Worm (Caenorhabditis elegans): ENCODE data around the gene bre-5.

Gene bre-5

DNA sequence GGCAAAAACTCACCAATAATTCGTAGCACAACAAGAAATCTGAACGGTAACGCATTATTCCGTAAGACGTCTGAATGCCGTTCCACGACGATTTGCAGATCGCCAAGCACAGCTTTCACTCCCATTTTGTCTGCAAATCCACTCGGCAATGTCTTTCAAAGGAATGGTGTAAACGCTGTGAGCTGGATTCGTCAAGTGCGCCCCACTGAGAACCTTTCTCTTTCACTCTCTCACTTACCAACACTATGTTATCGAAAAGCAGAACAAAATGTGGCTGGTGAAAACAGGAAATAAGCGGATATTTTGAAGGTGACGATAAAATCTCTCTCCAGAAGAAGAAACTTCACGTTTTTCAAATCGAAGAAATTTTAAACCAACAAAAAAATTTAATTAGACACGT, 37.9 kb upstream of the bre-5 start:
- TF ChIP-seq tbx-8 (GFP tag; optimal IDR thresholded peaks at IDR 0.05), result no peak
- TF ChIP-seq nhr-2 (tag; optimal IDR thresholded peaks at IDR 0.05), result no peak
- peak; percentile 35 for TF ChIP-seq mep-1 (tag; optimal IDR thresholded peaks at IDR 0.05)
- TF ChIP-seq ham-2 (GFP tag; optimal IDR thresholded peaks at IDR 0.05), result peak; percentile 36
- TF ChIP-seq lsy-2 (tag; optimal IDR thresholded peaks at IDR 0.05), result peak; percentile 28
- peak; percentile 58 for TF ChIP-seq blmp-1 (tag; optimal IDR thresholded peaks at IDR 0.05)
- TF ChIP-seq nhr-237 (tag; optimal IDR thresholded peaks at IDR 0.05), result peak; percentile 11

DNA sequence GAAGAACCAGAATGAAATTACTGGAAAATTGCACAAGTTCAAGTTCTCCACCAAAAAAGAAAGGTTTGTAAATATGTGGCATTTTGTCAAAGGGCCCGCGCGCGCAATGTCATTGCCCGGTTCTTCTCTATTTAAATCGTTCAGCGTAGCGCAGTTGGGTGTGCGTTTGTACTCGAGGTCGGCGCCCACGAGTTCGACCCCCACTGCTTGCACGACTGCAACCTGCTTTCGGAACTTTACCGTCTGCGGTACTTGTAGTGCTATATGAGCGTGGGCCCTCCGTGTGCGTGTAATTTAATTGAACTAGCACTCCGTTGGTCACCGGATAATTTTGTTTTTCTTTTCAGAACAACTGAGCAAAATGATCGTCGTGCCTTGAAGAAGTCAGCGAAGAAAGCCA, 35.5 kb upstream of the bre-5 start:
- TF ChIP-seq elt-1 (tag; optimal IDR thresholded peaks at IDR 0.05; ENCODE audit: borderline replicate concordance, insufficient read depth) (peak; percentile 23), flh-1 (GFP tag; optimal IDR thresholded peaks at IDR 0.05) (peak; percentile 25), snpc-4 (tag; optimal IDR thresholded peaks at IDR 0.05) (no peak), elt-3 (tag; optimal IDR thresholded peaks at IDR 0.05) (no peak), zip-8 (tag; optimal IDR thresholded peaks at IDR 0.05) (no peak), unc-39 (tag; optimal IDR thresholded peaks at IDR 0.05) (no peak), nhr-76 (tag; optimal IDR thresholded peaks at IDR 0.05) (no peak), cnd-1 (tag; optimal IDR thresholded peaks at IDR 0.05) (peak; percentile 77), nhr-237 (tag; optimal IDR thresholded peaks at IDR 0.05) (no peak), nhr-28 (tag; optimal IDR thresholded peaks at IDR 0.05) (no peak), lsy-2 (tag; optimal IDR thresholded peaks at IDR 0.05) (no peak), mls-2 (tag; optimal IDR thresholded peaks at IDR 0.05) (peak; percentile 84), nhr-12 (tag; optimal IDR thresholded peaks at IDR 0.05) (no peak), ceh-83 (GFP tag; optimal IDR thresholded peaks at IDR 0.05) (peak; percentile 80), ceh-43 (GFP tag; optimal IDR thresholded peaks at IDR 0.05) (peak; percentile 62), drap-1 (GFP tag; optimal IDR thresholded peaks at IDR 0.05) (peak; percentile 75), ces-1 (GFP tag; optimal IDR thresholded peaks at IDR 0.05) (no peak), bed-3 (GFP tag; optimal IDR thresholded peaks at IDR 0.05) (no peak), ceh-39 (tag; optimal IDR thresholded peaks at IDR 0.05) (no peak), ztf-11 (tag; optimal IDR thresholded peaks at IDR 0.05) (no peak), mep-1 (tag; optimal IDR thresholded peaks at IDR 0.05) (no peak), hlh-1 (tag; optimal IDR thresholded peaks at IDR 0.05) (no peak), pha-4 (tag; optimal IDR thresholded peaks at IDR 0.05) (peak; percentile 65), sptf-1 (tag; optimal IDR thresholded peaks at IDR 0.05) (peak; percentile 83), ham-2 (GFP tag; optimal IDR thresholded peaks at IDR 0.05) (peak; percentile 88), sem-2 (GFP tag; optimal IDR thresholded peaks at IDR 0.05) (peak; percentile 42), lin-13 (tag; optimal IDR thresholded peaks at IDR 0.05) (no peak), mab-5 (tag; optimal IDR thresholded peaks at IDR 0.05) (no peak), tbx-8 (GFP tag; optimal IDR thresholded peaks at IDR 0.05) (peak; percentile 77), unc-120 (tag; optimal IDR thresholded peaks at IDR 0.05; ENCODE audit: poor library complexity, severe bottlenecking) (peak; percentile 57), unc-62 (GFP tag; optimal IDR thresholded peaks at IDR 0.05) (no peak), M03D4.4 (tag; optimal IDR thresholded peaks at IDR 0.05) (peak; percentile 82), lin-32 (GFP tag; optimal IDR thresholded peaks at IDR 0.05) (peak; percentile 68), nhr-2 (tag; optimal IDR thresholded peaks at IDR 0.05) (no peak), blmp-1 (tag; optimal IDR thresholded peaks at IDR 0.05) (no peak)

DNA sequence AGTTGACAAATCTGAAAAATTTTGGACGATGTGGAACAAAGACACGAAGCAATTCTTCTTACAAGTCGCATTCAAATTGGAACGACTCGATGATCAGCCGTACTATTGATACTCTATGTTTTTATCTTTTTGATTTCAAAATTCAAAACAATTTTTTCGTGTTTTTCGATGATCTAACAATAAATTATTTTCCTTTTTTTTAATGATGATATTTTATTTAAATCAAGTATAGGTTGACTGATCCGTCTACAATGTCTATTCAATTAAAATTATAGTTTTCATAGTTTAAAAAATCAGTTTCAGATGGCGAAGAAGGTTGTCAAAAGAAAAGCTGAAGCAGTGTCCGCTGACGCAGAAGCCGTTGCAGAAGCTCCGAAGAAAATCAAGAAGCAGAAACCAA, 34.1 kb upstream of the bre-5 start, which contains the start of gene rbm-34:
rbm-34 (plus strand) TSS at position 301 of the 400 bp plus-strand sequence.
- TF ChIP-seq mab-5 (tag; optimal IDR thresholded peaks at IDR 0.05), result no peak
- TF ChIP-seq hlh-1 (tag; optimal IDR thresholded peaks at IDR 0.05), result no peak
- TF ChIP-seq sem-2 (GFP tag; optimal IDR thresholded peaks at IDR 0.05), result no peak
- no peak for TF ChIP-seq nhr-2 (tag; optimal IDR thresholded peaks at IDR 0.05)

- TF ChIP-seq sptf-1 (tag; optimal IDR thresholded peaks at IDR 0.05), result no peak
- no peak for TF ChIP-seq nhr-76 (tag; optimal IDR thresholded peaks at IDR 0.05)
- no peak for TF ChIP-seq pha-4 (tag; optimal IDR thresholded peaks at IDR 0.05)
- TF ChIP-seq hlh-1 (tag; optimal IDR thresholded peaks at IDR 0.05), result no peak
- TF ChIP-seq nhr-28 (tag; optimal IDR thresholded peaks at IDR 0.05), result no peak
- no peak for TF ChIP-seq snpc-4 (tag; optimal IDR thresholded peaks at IDR 0.05)
- TF ChIP-seq cnd-1 (tag; optimal IDR thresholded peaks at IDR 0.05), result no peak
- no peak for TF ChIP-seq mls-2 (tag; optimal IDR thresholded peaks at IDR 0.05)
- TF ChIP-seq lin-32 (GFP tag; optimal IDR thresholded peaks at IDR 0.05), result no peak
- no peak for TF ChIP-seq bed-3 (GFP tag; optimal IDR thresholded peaks at IDR 0.05)
- no peak for TF ChIP-seq ceh-83 (GFP tag; optimal IDR thresholded peaks at IDR 0.05)
- no peak for TF ChIP-seq elt-1 (tag; optimal IDR thresholded peaks at IDR 0.05; ENCODE audit: borderline replicate concordance, insufficient read depth)
- TF ChIP-seq tbx-8 (GFP tag; optimal IDR thresholded peaks at IDR 0.05), result no peak
- TF ChIP-seq unc-39 (tag; optimal IDR thresholded peaks at IDR 0.05), result no peak
These were observed 33.6 kb upstream of the bre-5 start for ce11 chrIV:12084587-12084986.

Measured in whole organism, mixed stage, embryonic.